Worm (Caenorhabditis elegans) whole organism, L1 larva: ENCODE results near the gene D1054.1.

Experiments used
- Y116A8C.19 ChIP-seq: sonication (generic microtip); optimal IDR thresholded peaks from 2 replicates; lab custom pipeline; 2016; ENCODE audit warnings: missing compliant biosample characterization, missing genetic modification characterization, borderline replicate concordance
- alr-1 ChIP-seq: fragments of 200-800 bp; sonication (Bioruptor generic); optimal IDR thresholded peaks from 2 replicates; lab custom pipeline; 2018; ENCODE audit warnings: borderline replicate concordance, mild to moderate bottlenecking, missing genetic modification characterization, missing compliant biosample characterization
- aly-2 ChIP-seq: fragments of 150-350 bp; optimal IDR thresholded peaks from 2 replicates; lab custom pipeline; 2014; ENCODE audit warnings: missing biosample characterization, missing genetic modification characterization
- blmp-1 ChIP-seq: fragments of 150-350 bp; optimal IDR thresholded peaks from 2 replicates; lab custom pipeline; 2014; ENCODE audit warnings: missing biosample characterization, missing genetic modification characterization
- ceh-63 ChIP-seq: fragments of 200-800 bp; sonication (Bioruptor generic); optimal IDR thresholded peaks from 2 replicates; lab custom pipeline; 2018; ENCODE audit warnings: mild to moderate bottlenecking, missing genetic modification characterization, missing compliant biosample characterization
- ceh-8 ChIP-seq: fragments of 200-800 bp; sonication (Bioruptor generic); optimal IDR thresholded peaks from 2 replicates; lab custom pipeline; 2018; ENCODE audit warnings: mild to moderate bottlenecking, missing genetic modification characterization, moderate library complexity, missing compliant biosample characterization
- ceh-82 ChIP-seq, 3 experiments: fragments of 150-350 bp in 1 of 3; sonication (generic microtip) in 2 of 3; optimal IDR thresholded peaks; 2 replicates each; lab custom pipeline; 2014 to 2017; ENCODE audit warnings: missing biosample characterization in 3 of 3, missing genetic modification characterization in 3 of 3
- ceh-88 ChIP-seq: fragments of 200-800 bp; sonication (Bioruptor generic); IDR thresholded peaks from 2 replicates; pipeline ENCODE4 v1.3.6; 2022; ENCODE audit warnings: missing genetic modification characterization, missing compliant biosample characterization
- ceh-90 ChIP-seq: sonication (generic microtip); optimal IDR thresholded peaks from 2 replicates; lab custom pipeline; 2016; ENCODE audit warnings: missing genetic modification characterization, missing compliant biosample characterization
- ces-1 ChIP-seq: fragments of 150-350 bp; optimal IDR thresholded peaks from 2 replicates; lab custom pipeline; 2014; ENCODE audit warnings: missing biosample characterization, missing genetic modification reagents, missing genetic modification characterization
- dpl-1 ChIP-seq, 3 experiments: fragments of 150-350 bp in 2 of 3; sonication (generic microtip) in 1 of 3; optimal IDR thresholded peaks; 2 replicates each; lab custom pipeline; 2014 to 2017; ENCODE audit warnings: missing biosample characterization in 3 of 3, missing genetic modification characterization in 3 of 3, missing genetic modification reagents in 3 of 3
- egl-27 ChIP-seq, 2 experiments: fragments of 150-350 bp in 1 of 2; sonication (generic microtip); optimal IDR thresholded peaks; 3 replicates each; lab custom pipeline; 2017 to 2018; ENCODE audit warnings: missing biosample characterization in 2 of 2, missing genetic modification characterization in 2 of 2, missing genetic modification reagents in 2 of 2
- elt-2 ChIP-seq: sonication (generic microtip); optimal IDR thresholded peaks from 2 replicates; lab custom pipeline; 2016; ENCODE audit warnings: missing genetic modification characterization, mild to moderate bottlenecking, inconsistent platforms, missing compliant biosample characterization, missing genetic modification reagents
- fkh-10 ChIP-seq: sonication (generic microtip); optimal IDR thresholded peaks from 2 replicates; lab custom pipeline; 2017; ENCODE audit warnings: missing biosample characterization, missing genetic modification reagents, missing genetic modification characterization
- fkh-4 ChIP-seq: sonication (generic microtip); optimal IDR thresholded peaks from 2 replicates; lab custom pipeline; 2016; ENCODE audit warnings: missing compliant biosample characterization, missing genetic modification characterization, borderline replicate concordance
- fos-1 ChIP-seq: fragments of 150-350 bp; optimal IDR thresholded peaks from 2 replicates; lab custom pipeline; 2014; ENCODE audit warnings: missing biosample characterization, missing genetic modification characterization
- grh-1 ChIP-seq: fragments of 200-800 bp; sonication (Bioruptor generic); IDR thresholded peaks from 2 replicates; pipeline ENCODE4 v1.3.6; 2022; ENCODE audit warnings: missing genetic modification reagents, missing genetic modification characterization, missing compliant biosample characterization
- hlh-17 ChIP-seq: fragments of 200-800 bp; sonication (Bioruptor generic); optimal IDR thresholded peaks from 2 replicates; lab custom pipeline; 2018; ENCODE audit warnings: missing genetic modification characterization, mild to moderate bottlenecking, missing compliant biosample characterization, moderate library complexity, borderline replicate concordance
- hlh-4 ChIP-seq: sonication (generic microtip); optimal IDR thresholded peaks from 2 replicates; lab custom pipeline; 2016; ENCODE audit warnings: mild to moderate bottlenecking, missing genetic modification characterization, missing compliant biosample characterization
- hpl-2 ChIP-seq: fragments of 150-350 bp; optimal IDR thresholded peaks from 2 replicates; lab custom pipeline; 2014; ENCODE audit warnings: missing biosample characterization, missing genetic modification reagents, missing genetic modification characterization
- irx-1 ChIP-seq: sonication (generic microtip); optimal IDR thresholded peaks from 2 replicates; lab custom pipeline; 2016; ENCODE audit warnings: missing genetic modification characterization, missing compliant biosample characterization
- jun-1 ChIP-seq: fragments of 150-350 bp; optimal IDR thresholded peaks from 2 replicates; lab custom pipeline; 2014; ENCODE audit warnings: missing biosample characterization, missing genetic modification reagents, missing genetic modification characterization
- lin-14 ChIP-seq: fragments of 200-800 bp; sonication (Bioruptor generic); optimal IDR thresholded peaks from 2 replicates; lab custom pipeline; 2018; ENCODE audit warnings: mild to moderate bottlenecking, missing genetic modification characterization, moderate library complexity, missing compliant biosample characterization
- lin-35 ChIP-seq, 2 experiments: fragments of 150-350 bp; optimal IDR thresholded peaks; 2 replicates each; lab custom pipeline; 2014; ENCODE audit warnings: missing biosample characterization in 2 of 2, missing genetic modification characterization in 2 of 2, missing genetic modification reagents in 2 of 2
- lin-39 ChIP-seq: fragments of 150-350 bp; optimal IDR thresholded peaks from 2 replicates; lab custom pipeline; 2014; ENCODE audit warnings: missing biosample characterization, missing genetic modification reagents, missing genetic modification characterization
- lsy-2 ChIP-seq, 2 experiments: fragments of 150-350 bp; optimal IDR thresholded peaks; 2 replicates each; lab custom pipeline; 2014; ENCODE audit warnings: missing biosample characterization in 2 of 2, missing genetic modification characterization in 2 of 2
- mab-9 ChIP-seq: fragments of 200-800 bp; sonication (Bioruptor generic); IDR thresholded peaks from 2 replicates; pipeline ENCODE4 v1.3.6; 2022; ENCODE audit warnings: missing genetic modification reagents, missing genetic modification characterization, missing compliant biosample characterization
- mdl-1 ChIP-seq, 2 experiments: fragments of 150-350 bp; optimal IDR thresholded peaks; 2 replicates each; lab custom pipeline; 2014 to 2017; ENCODE audit warnings: missing biosample characterization in 2 of 2, missing genetic modification characterization in 2 of 2, inconsistent platforms in 1 of 2
- mef-2 ChIP-seq: fragments of 150-350 bp; optimal IDR thresholded peaks from 2 replicates; lab custom pipeline; 2014; ENCODE audit warnings: missing biosample characterization, missing genetic modification characterization
- mep-1 ChIP-seq: fragments of 150-350 bp; optimal IDR thresholded peaks from 2 replicates; lab custom pipeline; 2014; ENCODE audit warnings: missing biosample characterization, missing genetic modification characterization
- nhr-11 ChIP-seq: fragments of 150-350 bp; optimal IDR thresholded peaks from 2 replicates; lab custom pipeline; 2014; ENCODE audit warnings: missing biosample characterization, missing genetic modification characterization
- nhr-20 ChIP-seq: sonication (generic microtip); optimal IDR thresholded peaks from 2 replicates; lab custom pipeline; 2016; ENCODE audit warnings: mild to moderate bottlenecking, missing genetic modification characterization, missing compliant biosample characterization
- nhr-28 ChIP-seq: fragments of 150-350 bp; optimal IDR thresholded peaks from 2 replicates; lab custom pipeline; 2014; ENCODE audit warnings: missing biosample characterization, missing genetic modification characterization
- nhr-71 ChIP-seq: sonication (generic microtip); optimal IDR thresholded peaks from 2 replicates; lab custom pipeline; 2016; ENCODE audit warnings: mild to moderate bottlenecking, missing genetic modification characterization, moderate library complexity, missing compliant biosample characterization
- nhr-77 ChIP-seq: fragments of 150-350 bp; optimal IDR thresholded peaks from 2 replicates; lab custom pipeline; 2014; ENCODE audit warnings: missing biosample characterization, missing genetic modification characterization
- nhr-84 ChIP-seq: sonication (generic microtip); optimal IDR thresholded peaks from 2 replicates; lab custom pipeline; 2017; ENCODE audit warnings: missing biosample characterization, missing genetic modification characterization
- pqm-1 ChIP-seq: sonication (generic microtip); optimal IDR thresholded peaks from 3 replicates; lab custom pipeline; 2017; ENCODE audit warnings: missing biosample characterization, missing genetic modification characterization
- rnt-1 ChIP-seq: sonication (generic microtip); optimal IDR thresholded peaks from 2 replicates; lab custom pipeline; 2016; ENCODE audit warnings: mild to moderate bottlenecking, missing genetic modification characterization, moderate library complexity, missing compliant biosample characterization
- skn-1 ChIP-seq: fragments of 150-350 bp; optimal IDR thresholded peaks from 2 replicates; lab custom pipeline; 2014; ENCODE audit warnings: missing biosample characterization, missing genetic modification characterization
- sox-4 ChIP-seq: sonication (generic microtip); optimal IDR thresholded peaks from 2 replicates; lab custom pipeline; 2016; ENCODE audit warnings: missing genetic modification characterization, missing compliant biosample characterization
- swsn-7 ChIP-seq: sonication (generic microtip); optimal IDR thresholded peaks from 2 replicates; lab custom pipeline; 2016; ENCODE audit warnings: missing genetic modification characterization, missing compliant biosample characterization
- tbx-2 ChIP-seq: sonication (generic microtip); optimal IDR thresholded peaks from 2 replicates; lab custom pipeline; 2016; ENCODE audit warnings: missing genetic modification characterization, missing compliant biosample characterization
- tlp-1 ChIP-seq: fragments of 150-350 bp; optimal IDR thresholded peaks from 2 replicates; lab custom pipeline; 2014; ENCODE audit warnings: missing biosample characterization, missing genetic modification characterization
- unc-30 ChIP-seq: sonication (generic microtip); optimal IDR thresholded peaks from 2 replicates; lab custom pipeline; 2017; ENCODE audit warnings: missing biosample characterization, missing genetic modification characterization
- unc-62 ChIP-seq: fragments of 150-350 bp; optimal IDR thresholded peaks from 2 replicates; lab custom pipeline; 2014; ENCODE audit warnings: missing biosample characterization, missing genetic modification reagents, missing genetic modification characterization
- unc-86 ChIP-seq: sonication (generic microtip); optimal IDR thresholded peaks from 2 replicates; lab custom pipeline; 2016; ENCODE audit warnings: missing genetic modification characterization, missing compliant biosample characterization
- vab-15 ChIP-seq: sonication (generic microtip); optimal IDR thresholded peaks from 2 replicates; lab custom pipeline; 2017; ENCODE audit warnings: missing genotype, mild to moderate bottlenecking, missing genetic modification characterization, missing compliant biosample characterization
- zag-1 ChIP-seq: fragments of 150-350 bp; optimal IDR thresholded peaks from 2 replicates; lab custom pipeline; 2014; ENCODE audit warnings: missing biosample characterization, missing genetic modification characterization
- zip-4 ChIP-seq: fragments of 200-800 bp; sonication (Bioruptor generic); optimal IDR thresholded peaks from 2 replicates; lab custom pipeline; 2018; ENCODE audit warnings: mild to moderate bottlenecking, missing genetic modification characterization, moderate library complexity, missing compliant biosample characterization

The D1054.1 gene

ce11 chrV:10719833-10720170 is 50.2 kb downstream of the D1054.1 start (continued):
- TF ChIP-seq egl-27 (tag; optimal IDR thresholded peaks at IDR 0.05; lab: Kevin White, UChicago) (no peak), dpl-1 (GFP tag; optimal IDR thresholded peaks at IDR 0.05; lab: Kevin White, UChicago) (peak; percentile 29 to 63 (median 30)), fos-1 (no peak), Y116A8C.19 (tag; lab: Kevin White, UChicago) (no peak), swsn-7 (tag; lab: Kevin White, UChicago) (peak; percentile 50), grh-1 (GFP tag; lab: Robert Waterston, UW) (peak; percentile 58)

ce11 chrV:10719019-10719832 is 50.8 kb downstream of the D1054.1 start:
- no peak for TF ChIP-seq unc-30 (tag; lab: Kevin White, UChicago)
- no peak for TF ChIP-seq tbx-2 (tag; lab: Kevin White, UChicago)
- no peak for TF ChIP-seq zip-4 (GFP tag; lab: Kevin White, UChicago)
- TF ChIP-seq Y116A8C.19 (tag; lab: Kevin White, UChicago) = no peak
- TF ChIP-seq fkh-10 (GFP tag; lab: Kevin White, UChicago) = no peak
- TF ChIP-seq mab-9 (GFP tag; lab: Robert Waterston, UW) = no peak
- no peak for TF ChIP-seq ceh-82 (tag; optimal IDR thresholded peaks at IDR 0.05; lab: Kevin White, UChicago)
- no peak for TF ChIP-seq hlh-17 (GFP tag; lab: Kevin White, UChicago)
- no peak for TF ChIP-seq unc-86 (tag; lab: Kevin White, UChicago)
- TF ChIP-seq ceh-63 (GFP tag; lab: Kevin White, UChicago) = no peak
- TF ChIP-seq nhr-28 (tag; lab: Kevin White, UChicago) = no peak
- TF ChIP-seq lin-14 (GFP tag; lab: Kevin White, UChicago) = peak; percentile 64
- no peak for TF ChIP-seq ces-1 (GFP tag; lab: Kevin White, UChicago)
- no peak for TF ChIP-seq fkh-4 (tag; lab: Kevin White, UChicago)
- TF ChIP-seq sox-4 = no peak
- no peak for TF ChIP-seq aly-2 (tag; lab: Kevin White, UChicago)
- TF ChIP-seq ceh-90 (tag; lab: Kevin White, UChicago) = no peak
- TF ChIP-seq unc-62 = no peak
- peak; percentile 6 for TF ChIP-seq skn-1 (tag; lab: Kevin White, UChicago)
- no peak for TF ChIP-seq hpl-2 (GFP tag; lab: Kevin White, UChicago)
- no peak for TF ChIP-seq ceh-88 (GFP tag; lab: Robert Waterston, UW)
- TF ChIP-seq mdl-1 (tag; optimal IDR thresholded peaks at IDR 0.05; lab: Kevin White, UChicago) = peak in 1 of 2 experiments; percentile 24
- peak in 1 of 2 experiments; percentile 10 for TF ChIP-seq lin-35 (GFP tag; optimal IDR thresholded peaks at IDR 0.05; lab: Kevin White, UChicago)
- TF ChIP-seq jun-1 = no peak
- no peak for TF ChIP-seq egl-27 (tag; optimal IDR thresholded peaks at IDR 0.05; lab: Kevin White, UChicago)
- no peak for TF ChIP-seq nhr-11 (tag; lab: Kevin White, UChicago)
- TF ChIP-seq nhr-20 (tag; lab: Kevin White, UChicago) = no peak
- TF ChIP-seq tlp-1 (tag; lab: Kevin White, UChicago) = no peak
- TF ChIP-seq blmp-1 (tag; lab: Kevin White, UChicago) = no peak
- TF ChIP-seq nhr-84 (tag; lab: Kevin White, UChicago) = no peak
- TF ChIP-seq zag-1 (tag; lab: Kevin White, UChicago) = no peak
- peak; percentile 65 for TF ChIP-seq nhr-71
- no peak for TF ChIP-seq irx-1 (tag; lab: Kevin White, UChicago)
- no peak for TF ChIP-seq hlh-4 (tag; lab: Kevin White, UChicago)
- no peak for TF ChIP-seq elt-2 (tag; lab: Kevin White, UChicago)
- peak; percentile 82 for TF ChIP-seq rnt-1 (tag; lab: Kevin White, UChicago)
- no peak for TF ChIP-seq alr-1 (tag; lab: Kevin White, UChicago)
- TF ChIP-seq mep-1 (tag; lab: Kevin White, UChicago) = no peak
- TF ChIP-seq pqm-1 (tag; lab: Kevin White, UChicago) = no peak
- TF ChIP-seq nhr-77 (tag; lab: Kevin White, UChicago) = no peak
- no peak for TF ChIP-seq vab-15 (tag; lab: Kevin White, UChicago)
- no peak for TF ChIP-seq mef-2
- TF ChIP-seq ceh-8 (GFP tag; lab: Kevin White, UChicago) = no peak
- TF ChIP-seq lsy-2 (tag; optimal IDR thresholded peaks at IDR 0.05; lab: Kevin White, UChicago) = peak in 1 of 2 experiments; percentile 44
- TF ChIP-seq lin-39 (tag; lab: Kevin White, UChicago) = peak; percentile 54
